Fruit fly (Drosophila melanogaster) whole organism, prepupa: ENCODE data around the gene CG32295.

Source experiments
- CG6163 ChIP-seq: fragments of 200-800 bp; sonication (Bioruptor generic); IDR thresholded peaks from 3 replicates; pipeline ENCODE4 v1.3.6; 2022; ENCODE audit warnings: missing biosample characterization, missing genetic modification characterization
- Eip93F ChIP-seq: fragments of 200-800 bp; sonication (Bioruptor generic); optimal IDR thresholded peaks from 2 replicates; lab custom pipeline; 2016; ENCODE audit warnings: missing biosample characterization, mild to moderate bottlenecking, missing genetic modification characterization
- Ets96B ChIP-seq: fragments of 200-800 bp; optimal IDR thresholded peaks from 2 replicates; lab custom pipeline; 2019; ENCODE audit warnings: missing biosample characterization, mild to moderate bottlenecking, missing genetic modification characterization, moderate library complexity
- Hr39 ChIP-seq: fragments of 200-800 bp; sonication (Bioruptor generic); optimal IDR thresholded peaks from 2 replicates; lab custom pipeline; 2016; ENCODE audit warnings: missing biosample characterization, missing genetic modification characterization
- Sox14 ChIP-seq: fragments of 200-800 bp; sonication (Bioruptor generic); optimal IDR thresholded peaks from 3 replicates; lab custom pipeline; 2016; ENCODE audit warnings: missing biosample characterization, missing genetic modification characterization
- salr ChIP-seq, 2 experiments: fragments of 200-800 bp; sonication (Bioruptor generic); optimal IDR thresholded peaks; 3 replicates each; lab custom pipeline; 2016 to 2018; ENCODE audit warnings: missing biosample characterization in 2 of 2, missing genetic modification characterization in 2 of 2, mild to moderate bottlenecking in 1 of 2
- spab ChIP-seq: fragments of 200-800 bp; sonication (Bioruptor generic); optimal IDR thresholded peaks from 2 replicates; lab custom pipeline; 2017; ENCODE audit warnings: missing biosample characterization, mild to moderate bottlenecking, missing genetic modification characterization, missing genetic modification reagents

- TF ChIP-seq Ets96B (tag; lab: Kevin White, UChicago) = no peak
- TF ChIP-seq CG6163 = no peak
- peak; percentile 86 for TF ChIP-seq Eip93F (GFP tag; lab: Kevin White, UChicago)
- TF ChIP-seq Hr39 (GFP tag; lab: Kevin White, UChicago) = no peak
- TF ChIP-seq salr (GFP tag; optimal IDR thresholded peaks at IDR 0.05; lab: Kevin White, UChicago) = no peak
- TF ChIP-seq Sox14 (GFP tag; lab: Kevin White, UChicago) = no peak
- TF ChIP-seq spab (GFP tag; lab: Kevin White, UChicago) = no peak
These were observed 46.3 kb upstream of the CG32295 start for dm6 chr3L:2572907-2573591.
